Worm (Caenorhabditis elegans) whole organism, late embryonic: Measurements from ENCODE around the gene cyp-44A1.

Experiments
- C08G9.2 ChIP-seq: sonication (generic microtip); optimal IDR thresholded peaks from 2 replicates; lab custom pipeline; 2016; ENCODE audit warnings: mild to moderate bottlenecking, missing genetic modification characterization, moderate library complexity, missing compliant biosample characterization
- C38D4.7 ChIP-seq: fragments of 200-800 bp; sonication (Bioruptor generic); optimal IDR thresholded peaks from 2 replicates; lab custom pipeline; 2018; ENCODE audit warnings: mild to moderate bottlenecking, missing genetic modification characterization, moderate library complexity, missing compliant biosample characterization
- F13H6.1 ChIP-seq: sonication (generic microtip); optimal IDR thresholded peaks from 2 replicates; lab custom pipeline; 2016; ENCODE audit warnings: missing genetic modification characterization, missing compliant biosample characterization
- K09A11.1 ChIP-seq: sonication (generic microtip); optimal IDR thresholded peaks from 2 replicates; lab custom pipeline; 2017; ENCODE audit warnings: antibody characterized with exemption, mild to moderate bottlenecking, missing genetic modification characterization, missing compliant biosample characterization; ENCODE audit not compliant: insufficient read depth
- Y22D7AL.16 ChIP-seq: sonication (generic microtip); optimal IDR thresholded peaks from 2 replicates; lab custom pipeline; 2016; ENCODE audit warnings: missing genetic modification characterization, missing compliant biosample characterization
- ama-1 ChIP-seq: fragments of 150-350 bp; optimal IDR thresholded peaks from 2 replicates; lab custom pipeline; 2014
- ceh-2 ChIP-seq: sonication (generic microtip); optimal IDR thresholded peaks from 2 replicates; lab custom pipeline; 2016; ENCODE audit warnings: missing genotype, missing genetic modification characterization, missing compliant biosample characterization
- ceh-34 ChIP-seq: sonication (generic microtip); optimal IDR thresholded peaks from 2 replicates; lab custom pipeline; 2016; ENCODE audit warnings: mild to moderate bottlenecking, missing genetic modification characterization, missing compliant biosample characterization
- che-1 ChIP-seq: sonication (generic microtip); optimal IDR thresholded peaks from 2 replicates; lab custom pipeline; 2016; ENCODE audit warnings: mild to moderate bottlenecking, missing genetic modification characterization, missing compliant biosample characterization
- elt-2 ChIP-seq: sonication (generic microtip); optimal IDR thresholded peaks from 2 replicates; lab custom pipeline; 2016; ENCODE audit warnings: missing genetic modification reagents, missing genetic modification characterization, missing compliant biosample characterization
- elt-4 ChIP-seq: sonication (generic microtip); optimal IDR thresholded peaks from 2 replicates; lab custom pipeline; 2016; ENCODE audit warnings: missing genetic modification characterization, missing compliant biosample characterization
- ets-4 ChIP-seq: sonication (generic microtip); optimal IDR thresholded peaks from 2 replicates; lab custom pipeline; 2016; ENCODE audit warnings: missing genetic modification characterization, missing compliant biosample characterization
- eyg-1 ChIP-seq: sonication (generic microtip); optimal IDR thresholded peaks from 2 replicates; lab custom pipeline; 2016; ENCODE audit warnings: missing genotype, missing genetic modification characterization, missing compliant biosample characterization
- fax-1 ChIP-seq: sonication (generic microtip); optimal IDR thresholded peaks from 2 replicates; lab custom pipeline; 2016; ENCODE audit warnings: missing genotype, missing genetic modification characterization, missing compliant biosample characterization
- fkh-10 ChIP-seq: fragments of 150-350 bp; optimal IDR thresholded peaks from 2 replicates; lab custom pipeline; 2014; ENCODE audit warnings: missing biosample characterization, missing genetic modification reagents, missing genetic modification characterization
- gmeb-2 ChIP-seq: sonication (generic microtip); optimal IDR thresholded peaks from 2 replicates; lab custom pipeline; 2016; ENCODE audit warnings: missing genetic modification characterization, inconsistent platforms, missing compliant biosample characterization
- hlh-30 ChIP-seq: sonication (generic microtip); optimal IDR thresholded peaks from 2 replicates; lab custom pipeline; 2017; ENCODE audit warnings: antibody characterized with exemption, missing genetic modification characterization, missing compliant biosample characterization; ENCODE audit not compliant: insufficient read depth
- hlh-8 ChIP-seq: sonication (generic microtip); optimal IDR thresholded peaks from 2 replicates; lab custom pipeline; 2016; ENCODE audit warnings: missing genotype, missing genetic modification characterization, missing compliant biosample characterization
- lim-6 ChIP-seq: sonication (generic microtip); optimal IDR thresholded peaks from 2 replicates; lab custom pipeline; 2016; ENCODE audit warnings: missing genetic modification characterization, missing compliant biosample characterization
- nhr-232 ChIP-seq: sonication (generic microtip); optimal IDR thresholded peaks from 2 replicates; lab custom pipeline; 2016; ENCODE audit warnings: missing genetic modification characterization, missing compliant biosample characterization
- npax-4 ChIP-seq: sonication (generic microtip); optimal IDR thresholded peaks from 2 replicates; lab custom pipeline; 2016; ENCODE audit warnings: missing genetic modification characterization, missing compliant biosample characterization
- pag-3 ChIP-seq: sonication (generic microtip); optimal IDR thresholded peaks from 2 replicates; lab custom pipeline; 2016; ENCODE audit warnings: missing compliant biosample characterization, missing genetic modification characterization, borderline replicate concordance
- pha-2 ChIP-seq: sonication (generic microtip); optimal IDR thresholded peaks from 2 replicates; lab custom pipeline; 2017; ENCODE audit warnings: mild to moderate bottlenecking, missing genetic modification characterization, missing compliant biosample characterization
- pqm-1 ChIP-seq: sonication (generic microtip); optimal IDR thresholded peaks from 2 replicates; lab custom pipeline; 2016; ENCODE audit warnings: missing genetic modification characterization, missing compliant biosample characterization
- ref-2 ChIP-seq: sonication (generic microtip); optimal IDR thresholded peaks from 2 replicates; lab custom pipeline; 2016; ENCODE audit warnings: missing genetic modification characterization, missing compliant biosample characterization
- sdc-2 ChIP-seq: sonication (generic microtip); optimal IDR thresholded peaks from 2 replicates; lab custom pipeline; 2016; ENCODE audit warnings: missing genotype, missing genetic modification characterization, missing compliant biosample characterization
- sox-2 ChIP-seq: fragments of 200-800 bp; sonication (Bioruptor generic); IDR thresholded peaks from 2 replicates; pipeline ENCODE4 v1.3.6; 2022; ENCODE audit warnings: missing genetic modification reagents, missing genetic modification characterization, missing compliant biosample characterization
- sox-4 ChIP-seq: sonication (generic microtip); optimal IDR thresholded peaks from 2 replicates; lab custom pipeline; 2017; ENCODE audit warnings: mild to moderate bottlenecking, missing genetic modification characterization, inconsistent platforms, missing compliant biosample characterization
- syd-9 ChIP-seq: sonication (generic microtip); optimal IDR thresholded peaks from 2 replicates; lab custom pipeline; 2016; ENCODE audit warnings: mild to moderate bottlenecking, missing genetic modification characterization, moderate library complexity, missing compliant biosample characterization
- tbx-2 ChIP-seq: sonication (generic microtip); optimal IDR thresholded peaks from 2 replicates; lab custom pipeline; 2016; ENCODE audit warnings: missing genetic modification characterization, missing compliant biosample characterization
- tbx-7 ChIP-seq: sonication (generic microtip); optimal IDR thresholded peaks from 2 replicates; lab custom pipeline; 2016; ENCODE audit warnings: missing genotype, missing genetic modification characterization, missing compliant biosample characterization
- ttx-3 ChIP-seq: sonication (generic microtip); optimal IDR thresholded peaks from 2 replicates; lab custom pipeline; 2016; ENCODE audit warnings: missing genetic modification reagents, missing genetic modification characterization, missing compliant biosample characterization
- unc-3 ChIP-seq, 2 experiments: fragments of 200-800 bp in 1 of 2; sonication (Bioruptor generic) in 1 of 2; sonication (generic microtip) in 1 of 2; conservative IDR thresholded peaks in 1 of 2; optimal IDR thresholded peaks in 1 of 2; 2 replicates each; pipeline versions ENCODE4 v1.3.6 to Lab custom; 2016 to 2022; ENCODE audit warnings: missing compliant biosample characterization in 2 of 2, missing genetic modification characterization in 2 of 2, missing genetic modification reagents in 1 of 2
- unc-42 ChIP-seq: sonication (generic microtip); optimal IDR thresholded peaks from 2 replicates; lab custom pipeline; 2016; ENCODE audit warnings: missing genotype, missing genetic modification characterization, missing compliant biosample characterization
- unc-55 ChIP-seq: sonication (generic microtip); optimal IDR thresholded peaks from 2 replicates; lab custom pipeline; 2017; ENCODE audit warnings: missing biosample characterization, missing genetic modification reagents, missing genetic modification characterization
- unc-86 ChIP-seq: sonication (generic microtip); optimal IDR thresholded peaks from 2 replicates; lab custom pipeline; 2016; ENCODE audit warnings: missing genetic modification characterization, missing compliant biosample characterization

cyp-44A1 gene

ce11 chrII:5460911-5461310, 42.9 kb upstream of the cyp-44A1 start (continued):
- TF ChIP-seq ceh-34 (tag; lab: Kevin White, UChicago) (peak; percentile 30), sox-2 (no peak), ref-2 (tag; lab: Kevin White, UChicago) (no peak), pha-2 (no peak), unc-55 (GFP tag; lab: Kevin White, UChicago) (peak; percentile 37), ceh-2 (tag; lab: Kevin White, UChicago) (no peak), C38D4.7 (no peak), C08G9.2 (tag; lab: Kevin White, UChicago) (no peak), hlh-30 (tag; lab: Kevin White, UChicago) (peak; percentile 7), sox-4 (tag; lab: Kevin White, UChicago) (no peak), Y22D7AL.16 (tag; lab: Kevin White, UChicago) (no peak), ets-4 (no peak), npax-4 (tag; lab: Kevin White, UChicago) (no peak), pag-3 (tag; lab: Kevin White, UChicago) (no peak), syd-9 (tag; lab: Kevin White, UChicago) (no peak), eyg-1 (tag; lab: Kevin White, UChicago) (no peak)

- TF ChIP-seq unc-55 (GFP tag; lab: Kevin White, UChicago) = peak; percentile 34
- no peak for TF ChIP-seq che-1 (tag; lab: Kevin White, UChicago)
Measured at ce11 chrII:5463692-5464300, 40.0 kb upstream of the cyp-44A1 start.

ce11 chrII:5465729-5466408, 38.0 kb upstream of the cyp-44A1 start, which contains the start of gene clr-1:
Gene clr-1, plus strand, starts transcription at chrII:5466358.
- TF ChIP-seq unc-55 (GFP tag; lab: Kevin White, UChicago) = peak; percentile 48
- no peak for TF ChIP-seq sox-4 (tag; lab: Kevin White, UChicago)
- no peak for TF ChIP-seq tbx-2 (tag; lab: Kevin White, UChicago)

ce11 chrII:5473946-5474423, 29.9 kb upstream of the cyp-44A1 start, which contains the start of gene mrps-16:
Gene mrps-16, plus strand, starts transcription at chrII:5474373.
- TF ChIP-seq ttx-3 (tag; lab: Kevin White, UChicago) (no peak), lim-6 (tag; lab: Kevin White, UChicago) (no peak), fax-1 (tag; lab: Kevin White, UChicago) (no peak), hlh-8 (no peak), unc-86 (tag; lab: Kevin White, UChicago) (peak; percentile 1), unc-42 (tag; lab: Kevin White, UChicago) (peak; percentile 53)

- no peak for TF ChIP-seq pqm-1 (tag; lab: Kevin White, UChicago)
- TF ChIP-seq sox-4 (tag; lab: Kevin White, UChicago) = no peak
- TF ChIP-seq ama-1 (lab: Kevin White, UChicago) = no peak
- no peak for TF ChIP-seq pag-3 (tag; lab: Kevin White, UChicago)
- no peak for TF ChIP-seq elt-4
- no peak for TF ChIP-seq unc-3 (GFP tag; conservative IDR thresholded peaks at IDR 0.05; lab: Robert Waterston, UW)
- no peak for TF ChIP-seq unc-3 (tag; optimal IDR thresholded peaks at IDR 0.05; lab: Kevin White, UChicago)
- no peak for TF ChIP-seq sdc-2 (tag; lab: Kevin White, UChicago)
- no peak for TF ChIP-seq fkh-10 (GFP tag; lab: Kevin White, UChicago)
- TF ChIP-seq nhr-232 (tag; lab: Kevin White, UChicago) = no peak
- TF ChIP-seq gmeb-2 (tag; lab: Kevin White, UChicago) = no peak
- no peak for TF ChIP-seq hlh-8
- no peak for TF ChIP-seq F13H6.1
- no peak for TF ChIP-seq C38D4.7
- TF ChIP-seq K09A11.1 (tag; lab: Kevin White, UChicago) = no peak
- TF ChIP-seq tbx-7 (tag; lab: Kevin White, UChicago) = no peak
- no peak for TF ChIP-seq ceh-34 (tag; lab: Kevin White, UChicago)
- no peak for TF ChIP-seq elt-2 (tag; lab: Kevin White, UChicago)
Measured at ce11 chrII:5474946-5475345, 28.9 kb upstream of the cyp-44A1 start, which contains the start of gene ilcr-2. Gene ilcr-2, plus strand, starts transcription at chrII:5475246.
